Fruit fly (Drosophila melanogaster) whole organism, embryonic: ENCODE measurements around the gene CG43675.

ENCODE experiments used
- B-H1 ChIP-seq: fragments of 200-800 bp; sonication (Bioruptor generic); IDR thresholded peaks from 3 replicates; pipeline ENCODE4 v1.3.6; 2022; ENCODE audit warnings: missing biosample characterization, missing genetic modification characterization
- CG11247 ChIP-seq: fragments of 200-800 bp; sonication (Bioruptor generic); IDR thresholded peaks from 2 replicates; pipeline ENCODE4 v1.3.6; 2022; ENCODE audit warnings: missing biosample characterization, missing genetic modification characterization
- CG12219 ChIP-seq: fragments of 200-800 bp; sonication (Bioruptor generic); optimal IDR thresholded peaks from 3 replicates; lab custom pipeline; 2018; ENCODE audit warnings: missing biosample characterization, mild to moderate bottlenecking, missing genetic modification characterization
- CG12942 ChIP-seq: fragments of 200-800 bp; sonication (Bioruptor generic); optimal IDR thresholded peaks from 3 replicates; lab custom pipeline; 2016; ENCODE audit warnings: missing biosample characterization, missing genetic modification characterization
- CG15601 ChIP-seq: fragments of 200-800 bp; sonication (Bioruptor generic); optimal IDR thresholded peaks from 3 replicates; lab custom pipeline; 2019; ENCODE audit warnings: missing biosample characterization, mild to moderate bottlenecking, missing genetic modification characterization, moderate library complexity
- CG16815 ChIP-seq: fragments of 200-800 bp; sonication (Bioruptor generic); optimal IDR thresholded peaks from 3 replicates; lab custom pipeline; 2017; ENCODE audit warnings: missing biosample characterization, mild to moderate bottlenecking, missing genetic modification characterization
- CG17186 ChIP-seq: fragments of 200-800 bp; sonication (Bioruptor generic); optimal IDR thresholded peaks from 3 replicates; lab custom pipeline; 2017; ENCODE audit warnings: missing biosample characterization, missing genetic modification reagents, missing genetic modification characterization
- CG17568 ChIP-seq: fragments of 200-800 bp; sonication (Bioruptor generic); optimal IDR thresholded peaks from 2 replicates; lab custom pipeline; 2018; ENCODE audit warnings: missing biosample characterization, mild to moderate bottlenecking, missing genetic modification characterization, moderate library complexity
- CG2116 ChIP-seq: fragments of 200-800 bp; sonication (Bioruptor generic); optimal IDR thresholded peaks from 3 replicates; lab custom pipeline; 2018; ENCODE audit warnings: missing biosample characterization, mild to moderate bottlenecking, missing genetic modification characterization
- CG2129 ChIP-seq: fragments of 200-800 bp; sonication (Bioruptor generic); IDR thresholded peaks from 2 replicates; pipeline ENCODE4 v1.3.6; 2022; ENCODE audit warnings: missing biosample characterization, missing genetic modification characterization; ENCODE audit not compliant: partially characterized antibody
- CG3065 ChIP-seq: fragments of 200-800 bp; sonication (Bioruptor generic); optimal IDR thresholded peaks from 2 replicates; lab custom pipeline; 2016; ENCODE audit warnings: missing biosample characterization, missing genetic modification characterization
- CG31224 ChIP-seq: fragments of 200-800 bp; sonication (Bioruptor generic); IDR thresholded peaks from 2 replicates; pipeline ENCODE4 v1.3.6; 2022; ENCODE audit warnings: missing biosample characterization, missing genetic modification characterization
- CG31365 ChIP-seq: fragments of 200-800 bp; sonication (Bioruptor generic); optimal IDR thresholded peaks from 2 replicates; lab custom pipeline; 2018; ENCODE audit warnings: missing biosample characterization, mild to moderate bottlenecking, missing genetic modification characterization
- CG3163 ChIP-seq: fragments of 200-800 bp; sonication (Bioruptor generic); optimal IDR thresholded peaks from 3 replicates; lab custom pipeline; 2016; ENCODE audit warnings: missing biosample characterization, missing genetic modification characterization
- CG4282 ChIP-seq: fragments of 200-800 bp; sonication (Bioruptor generic); optimal IDR thresholded peaks from 2 replicates; lab custom pipeline; 2016; ENCODE audit warnings: missing biosample characterization, missing genetic modification characterization
- CG4820 ChIP-seq: fragments of 200-800 bp; sonication (Bioruptor generic); optimal IDR thresholded peaks from 3 replicates; lab custom pipeline; 2016; ENCODE audit warnings: missing biosample characterization, missing genetic modification characterization
- CG5180 ChIP-seq: fragments of 200-800 bp; sonication (Bioruptor generic); optimal IDR thresholded peaks from 3 replicates; lab custom pipeline; 2017; ENCODE audit warnings: missing biosample characterization, missing genetic modification characterization, mild to moderate bottlenecking, moderate library complexity, missing genetic modification reagents
- CG5245 ChIP-seq: fragments of 200-800 bp; sonication (Bioruptor generic); optimal IDR thresholded peaks from 3 replicates; lab custom pipeline; 2016; ENCODE audit warnings: missing biosample characterization, missing genetic modification characterization
- CG7928 ChIP-seq: fragments of 200-800 bp; sonication (Bioruptor generic); optimal IDR thresholded peaks from 2 replicates; lab custom pipeline; 2017; ENCODE audit warnings: missing biosample characterization, mild to moderate bottlenecking, missing genetic modification characterization
- Dfd ChIP-seq, 2 experiments: fragments of >200 bp; optimal IDR thresholded peaks; 2 replicates each; lab custom pipeline; 2017; ENCODE audit warnings: missing biosample characterization in 2 of 2, missing genetic modification characterization in 2 of 2
- Doc3 ChIP-seq: fragments of 200-800 bp; sonication (Bioruptor generic); IDR thresholded peaks from 3 replicates; pipeline ENCODE4 v1.3.6; 2022; ENCODE audit warnings: missing biosample characterization, missing genetic modification characterization; ENCODE audit not compliant: partially characterized antibody
- Ets97D ChIP-seq: fragments of 200-800 bp; sonication (Bioruptor generic); optimal IDR thresholded peaks from 3 replicates; lab custom pipeline; 2016; ENCODE audit warnings: missing biosample characterization, missing genetic modification characterization
- HLH4C ChIP-seq: fragments of 200-800 bp; sonication (Bioruptor generic); IDR thresholded peaks from 3 replicates; pipeline ENCODE4 v1.3.6; 2022; ENCODE audit warnings: missing biosample characterization, missing genetic modification characterization; ENCODE audit not compliant: partially characterized antibody
- HLH54F ChIP-seq: fragments of 200-800 bp; sonication (Bioruptor generic); optimal IDR thresholded peaks from 3 replicates; lab custom pipeline; 2016; ENCODE audit warnings: missing biosample characterization, missing genetic modification characterization
- Hmx ChIP-seq: fragments of 200-800 bp; sonication (Bioruptor generic); optimal IDR thresholded peaks from 2 replicates; lab custom pipeline; 2016; ENCODE audit warnings: missing biosample characterization, missing genetic modification characterization
- Lpt ChIP-seq: fragments of >200 bp; optimal IDR thresholded peaks from 2 replicates; lab custom pipeline; 2018; ENCODE audit warnings: missing biosample characterization, missing genetic modification characterization
- Mrtf ChIP-seq: fragments of 200-800 bp; sonication (Bioruptor generic); IDR thresholded peaks from 3 replicates; pipeline ENCODE4 v1.3.6; 2022; ENCODE audit warnings: missing biosample characterization, missing genetic modification characterization
- Oaz ChIP-seq: fragments of 200-800 bp; sonication (Bioruptor generic); IDR thresholded peaks from 2 replicates; pipeline ENCODE4 v1.3.6; 2022; ENCODE audit warnings: missing biosample characterization, missing genetic modification characterization
- Sry-δ ChIP-seq: fragments of 200-800 bp; sonication (Bioruptor generic); optimal IDR thresholded peaks from 2 replicates; lab custom pipeline; 2016; ENCODE audit warnings: missing biosample characterization, missing genetic modification characterization
- Taf1 ChIP-seq: fragments of 200-800 bp; sonication (Bioruptor generic); IDR thresholded peaks from 2 replicates; pipeline ENCODE4 v1.3.6; 2022; ENCODE audit warnings: missing biosample characterization, missing genetic modification characterization
- Tbp ChIP-seq: fragments of >200 bp; optimal IDR thresholded peaks from 2 replicates; lab custom pipeline; 2018; ENCODE audit warnings: missing biosample characterization, missing genetic modification characterization
- ap ChIP-seq: fragments of 200-800 bp; sonication (Bioruptor generic); IDR thresholded peaks from 2 replicates; pipeline ENCODE4 v1.3.6; 2022; ENCODE audit warnings: missing biosample characterization, missing genetic modification characterization
- bsh ChIP-seq, 2 experiments: fragments of 200-800 bp; sonication (Bioruptor generic); optimal IDR thresholded peaks; 2 replicates each; lab custom pipeline; 2017 to 2018; ENCODE audit warnings: mild to moderate bottlenecking in 2 of 2, missing biosample characterization in 2 of 2, missing genetic modification characterization in 2 of 2, moderate library complexity in 1 of 2
- cad ChIP-seq: fragments of >200 bp; optimal IDR thresholded peaks from 2 replicates; lab custom pipeline; 2017; ENCODE audit warnings: missing biosample characterization, missing genetic modification characterization
- dmrt99B ChIP-seq: fragments of 200-800 bp; sonication (Bioruptor generic); optimal IDR thresholded peaks from 2 replicates; lab custom pipeline; 2018; ENCODE audit warnings: missing biosample characterization, mild to moderate bottlenecking, missing genetic modification characterization, moderate library complexity
- dysf ChIP-seq: fragments of 200-800 bp; sonication (Bioruptor generic); IDR thresholded peaks from 3 replicates; pipeline ENCODE4 v1.3.6; 2022; ENCODE audit warnings: missing biosample characterization, missing genetic modification characterization
- en ChIP-seq: fragments of 200-800 bp; sonication (Bioruptor generic); optimal IDR thresholded peaks from 2 replicates; lab custom pipeline; 2016; ENCODE audit warnings: missing biosample characterization, missing genetic modification characterization
- luna ChIP-seq: fragments of 200-800 bp; sonication (Bioruptor generic); optimal IDR thresholded peaks from 2 replicates; lab custom pipeline; 2016; ENCODE audit warnings: missing biosample characterization, missing genetic modification characterization
- nerfin-2 ChIP-seq: fragments of 200-800 bp; sonication (Bioruptor generic); IDR thresholded peaks from 2 replicates; pipeline ENCODE4 v1.3.6; 2022; ENCODE audit warnings: missing biosample characterization, missing genetic modification characterization; ENCODE audit not compliant: partially characterized antibody
- pan ChIP-seq, 4 experiments: fragments of >200 bp in 3 of 4; fragments of 200-800 bp in 1 of 4; sonication (Bioruptor generic) in 1 of 4; optimal IDR thresholded peaks in 3 of 4; IDR thresholded peaks in 1 of 4; 2 replicates each; pipeline versions ENCODE4 v1.3.6 to Lab custom; 2017 to 2022; ENCODE audit warnings: missing biosample characterization in 2 of 4, missing genetic modification characterization in 2 of 4, mixed read lengths in 1 of 4
- pnt ChIP-seq: fragments of 200-800 bp; sonication (Bioruptor generic); optimal IDR thresholded peaks from 3 replicates; lab custom pipeline; 2016; ENCODE audit warnings: missing biosample characterization, missing genetic modification characterization
- repo ChIP-seq: fragments of 200-800 bp; sonication (Bioruptor generic); optimal IDR thresholded peaks from 2 replicates; lab custom pipeline; 2016; ENCODE audit warnings: missing biosample characterization, missing genetic modification characterization
- row ChIP-seq: fragments of 200-800 bp; sonication (Bioruptor generic); IDR thresholded peaks from 3 replicates; pipeline ENCODE4 v1.3.6; 2022; ENCODE audit warnings: missing biosample characterization, missing genetic modification characterization
- sima ChIP-seq: fragments of 200-800 bp; sonication (Bioruptor generic); optimal IDR thresholded peaks from 2 replicates; lab custom pipeline; 2016; ENCODE audit warnings: missing biosample characterization, missing genetic modification characterization
- sna ChIP-seq: fragments of 200-800 bp; sonication (Bioruptor generic); IDR thresholded peaks from 2 replicates; pipeline ENCODE4 v1.3.6; 2022; ENCODE audit warnings: missing biosample characterization, missing genetic modification characterization; ENCODE audit not compliant: partially characterized antibody
- sug ChIP-seq: fragments of 200-800 bp; optimal IDR thresholded peaks from 2 replicates; lab custom pipeline; 2019; ENCODE audit warnings: missing biosample characterization, mild to moderate bottlenecking, missing genetic modification characterization, moderate library complexity
- unpg ChIP-seq: fragments of 200-800 bp; sonication (Bioruptor generic); optimal IDR thresholded peaks from 3 replicates; lab custom pipeline; 2018; ENCODE audit warnings: missing biosample characterization, mild to moderate bottlenecking, missing genetic modification characterization, moderate library complexity
- wor ChIP-seq: fragments of 200-800 bp; sonication (Bioruptor generic); IDR thresholded peaks from 2 replicates; pipeline ENCODE4 v1.3.6; 2022; ENCODE audit warnings: missing biosample characterization, missing genetic modification characterization

Gene CG43675

DNA sequence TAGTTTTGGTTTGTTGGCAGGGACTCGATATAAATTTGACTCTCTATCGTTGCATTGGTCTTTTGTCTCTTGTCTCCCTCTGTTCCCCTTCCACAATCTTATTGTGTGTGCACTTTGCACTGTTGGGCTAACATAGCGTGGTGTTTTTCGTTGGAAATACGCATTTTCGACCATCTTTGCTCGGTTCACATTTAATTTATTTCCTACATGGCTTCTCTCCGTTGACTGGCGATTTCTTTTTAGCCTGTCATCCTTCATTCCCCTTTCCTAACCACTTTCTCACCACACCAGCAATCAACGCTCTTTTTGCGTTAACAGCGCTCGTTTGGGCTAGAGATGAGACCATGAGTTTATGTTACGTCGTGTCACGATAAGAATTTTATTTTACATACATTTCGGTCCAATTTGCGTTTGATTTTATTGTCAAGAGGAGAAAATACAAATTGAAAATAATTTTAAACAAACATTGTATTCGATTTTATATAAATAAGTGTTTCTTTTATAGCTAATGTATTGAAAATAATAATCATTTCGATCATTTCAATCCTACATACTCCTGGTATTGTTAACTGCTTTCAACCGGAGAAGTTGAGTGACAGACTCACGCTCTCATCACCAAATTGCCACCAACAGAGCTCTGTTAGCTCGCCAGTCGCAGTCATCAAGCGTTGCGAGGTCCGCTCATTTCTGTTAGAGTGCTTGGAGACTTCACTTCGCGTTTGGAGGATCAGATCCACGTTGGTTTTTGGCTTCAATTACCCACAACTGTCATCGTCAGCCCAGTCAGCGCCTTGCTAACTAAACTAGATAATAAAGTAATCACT lies 13.9 kb upstream of the CG43675 start (continued):
- TF ChIP-seq CG12219 (GFP tag; lab: Kevin White, UChicago) (peak; percentile 62), Lpt (GFP tag; lab: Kevin White, UChicago) (no peak), CG12942 (peak; percentile 60), Mrtf (GFP tag; lab: Robert Waterston, UW) (peak; percentile 58; the same call in 1 of the 3 replicates), dysf (GFP tag; lab: Robert Waterston, UW) (peak; percentile 83), sug (tag; lab: Kevin White, UChicago) (peak; percentile 98), CG31224 (GFP tag; lab: Robert Waterston, UW) (peak; percentile 55), Sry-δ (GFP tag; lab: Kevin White, UChicago) (peak; percentile 78), CG17186 (GFP tag; lab: Kevin White, UChicago) (peak; percentile 68), pnt (peak; percentile 7), Hmx (GFP tag; lab: Kevin White, UChicago) (peak; percentile 68), CG2129 (GFP tag; lab: Robert Waterston, UW) (peak; percentile 93), wor (GFP tag; lab: Robert Waterston, UW) (no peak), dmrt99B (tag; lab: Kevin White, UChicago) (peak; percentile 82), ap (GFP tag; lab: Robert Waterston, UW) (no peak), bsh (GFP tag; optimal IDR thresholded peaks at IDR 0.05; lab: Kevin White, UChicago) (peak in 1 of 2 experiments; percentile 68), HLH54F (GFP tag; lab: Kevin White, UChicago) (peak; percentile 41), sima (GFP tag; lab: Kevin White, UChicago) (no peak), Tbp (GFP tag; lab: Kevin White, UChicago) (peak; percentile 72), pan (optimal IDR thresholded peaks at IDR 0.05; lab: Kevin White, UChicago) (no peak), pan (GFP tag; optimal IDR thresholded peaks at IDR 0.05 in 1 of 2, IDR thresholded peaks at IDR 0.05 in 1 of 2) (peak in 1 of 2 experiments; percentile 69), cad (GFP tag; lab: Kevin White, UChicago) (no peak), Doc3 (peak; percentile 95), CG2116 (GFP tag; lab: Kevin White, UChicago) (peak; percentile 60), repo (GFP tag; lab: Kevin White, UChicago) (peak; percentile 15), CG3065 (GFP tag; lab: Kevin White, UChicago) (peak; percentile 60), en (no peak), Dfd (GFP tag; optimal IDR thresholded peaks at IDR 0.05; lab: Kevin White, UChicago) (no peak), CG7928 (GFP tag; lab: Kevin White, UChicago) (peak; percentile 24), B-H1 (GFP tag; lab: Robert Waterston, UW) (peak; percentile 33; the same call in 2 of the 3 replicates), CG3163 (GFP tag; lab: Kevin White, UChicago) (no peak), luna (peak; percentile 17), CG31365 (peak; percentile 43), CG16815 (GFP tag; lab: Kevin White, UChicago) (peak; percentile 23), sna (peak; percentile 94), Oaz (GFP tag; lab: Robert Waterston, UW) (peak; percentile 44; the same call in 1 of the 2 replicates), CG4282 (GFP tag; lab: Kevin White, UChicago) (no peak), CG4820 (GFP tag; lab: Kevin White, UChicago) (peak; percentile 8), CG5180 (peak; percentile 48), nerfin-2 (GFP tag; lab: Robert Waterston, UW) (peak; percentile 49; the same call in 1 of the 2 replicates), Ets97D (GFP tag; lab: Kevin White, UChicago) (peak; percentile 47), Taf1 (GFP tag; lab: Robert Waterston, UW) (0 out of 2 replicates have a peak, but pooled peaks have one; percentile 26), row (GFP tag; lab: Robert Waterston, UW) (peak; percentile 98), CG15601 (tag; lab: Kevin White, UChicago) (peak; percentile 83), unpg (GFP tag; lab: Kevin White, UChicago) (peak; percentile 71), CG5245 (GFP tag; lab: Kevin White, UChicago) (peak; percentile 24), CG11247 (GFP tag; lab: Robert Waterston, UW) (peak; percentile 46; the same call in 1 of the 2 replicates), CG17568 (GFP tag; lab: Kevin White, UChicago) (peak; percentile 40), HLH4C (GFP tag; lab: Robert Waterston, UW) (peak; percentile 90)
